Worm (Caenorhabditis elegans) whole organism, L4 larva: Measurements from ENCODE around the gene aptf-3.
A peak's percentile ranks its signal among the peaks of the same experiment; 100 is the strongest.

ENCODE experiments used
- D1046.2 ChIP-seq: fragments of 200-800 bp; sonication (Bioruptor generic); IDR thresholded peaks from 2 replicates; pipeline ENCODE4 v1.3.6; 2022; ENCODE audit warnings: missing genetic modification characterization, missing compliant biosample characterization
- F26F4.8 ChIP-seq: fragments of 200-800 bp; sonication (Bioruptor generic); conservative IDR thresholded peaks from 2 replicates; pipeline ENCODE4 v1.3.6; 2022; ENCODE audit warnings: missing genetic modification characterization, missing compliant biosample characterization
- F44E2.7 ChIP-seq: fragments of 200-800 bp; sonication (Bioruptor generic); IDR thresholded peaks from 2 replicates; pipeline ENCODE4 v2.1.2; 2022; ENCODE audit warnings: missing genetic modification characterization, missing compliant biosample characterization
- F49E8.2 ChIP-seq: sonication (generic microtip); optimal IDR thresholded peaks from 2 replicates; lab custom pipeline; 2016; ENCODE audit warnings: missing compliant biosample characterization, mild to moderate bottlenecking, missing genetic modification characterization, borderline replicate concordance
- T20F7.1 ChIP-seq: fragments of 200-800 bp; sonication (Bioruptor generic); optimal IDR thresholded peaks from 2 replicates; lab custom pipeline; 2018; ENCODE audit warnings: mild to moderate bottlenecking, missing genetic modification characterization, missing compliant biosample characterization
- Y48G9A.11 ChIP-seq: fragments of 200-800 bp; sonication (Bioruptor generic); IDR thresholded peaks from 2 replicates; pipeline ENCODE4 v1.3.6; 2022; ENCODE audit warnings: missing genetic modification reagents, missing genetic modification characterization, missing compliant biosample characterization
- aha-1 ChIP-seq: fragments of 150-350 bp; peaks from one replicate; lab custom pipeline; 2014; ENCODE audit warnings: missing biosample characterization, missing genetic modification characterization
- aly-2 ChIP-seq: sonication (generic microtip); optimal IDR thresholded peaks from 2 replicates; lab custom pipeline; 2018; ENCODE audit warnings: missing biosample characterization, missing genetic modification characterization
- ceh-20 ChIP-seq: fragments of 200-800 bp; sonication (Bioruptor generic); IDR thresholded peaks from 2 replicates; pipeline ENCODE4 v1.3.6; 2022; ENCODE audit warnings: missing genetic modification reagents, missing genetic modification characterization, missing compliant biosample characterization
- ceh-28 ChIP-seq: fragments of 150-350 bp; optimal IDR thresholded peaks from 2 replicates; lab custom pipeline; 2014; ENCODE audit warnings: missing biosample characterization, missing genetic modification reagents, missing genetic modification characterization
- ces-1 ChIP-seq: fragments of 150-350 bp; sonication (generic microtip); optimal IDR thresholded peaks from 4 replicates; lab custom pipeline; 2014; ENCODE audit warnings: missing biosample characterization, missing genetic modification reagents, missing genetic modification characterization
- daf-16 ChIP-seq, 3 experiments: sonication (generic microtip); optimal IDR thresholded peaks; 2 replicates each; lab custom pipeline; 2016 to 2017; ENCODE audit warnings: missing genetic modification characterization in 3 of 3, missing genetic modification reagents in 3 of 3, mild to moderate bottlenecking in 2 of 3, missing compliant biosample characterization in 2 of 3, missing biosample characterization in 1 of 3, moderate library complexity in 1 of 3
- daf-19 ChIP-seq: fragments of 200-800 bp; sonication (Bioruptor generic); conservative IDR thresholded peaks from 2 replicates; pipeline ENCODE4 v1.3.6; 2022; ENCODE audit warnings: missing genetic modification characterization, missing compliant biosample characterization
- dpl-1 ChIP-seq: fragments of 150-350 bp; optimal IDR thresholded peaks from 2 replicates; lab custom pipeline; 2014; ENCODE audit warnings: missing biosample characterization, missing genetic modification reagents, missing genetic modification characterization
- fkh-10 ChIP-seq: fragments of 150-350 bp; optimal IDR thresholded peaks from 2 replicates; lab custom pipeline; 2014; ENCODE audit warnings: missing biosample characterization, missing genetic modification reagents, missing genetic modification characterization
- gei-8 ChIP-seq: fragments of 200-800 bp; sonication (Bioruptor generic); optimal IDR thresholded peaks from 2 replicates; lab custom pipeline; 2018; ENCODE audit warnings: mild to moderate bottlenecking, missing genetic modification characterization, missing compliant biosample characterization
- hlh-11 ChIP-seq: fragments of 200-800 bp; sonication (Bioruptor generic); optimal IDR thresholded peaks from 2 replicates; lab custom pipeline; 2018; ENCODE audit warnings: mild to moderate bottlenecking, missing genetic modification characterization, missing compliant biosample characterization
- hmg-1.1 ChIP-seq: fragments of 200-800 bp; sonication (Bioruptor generic); IDR thresholded peaks from 2 replicates; pipeline ENCODE4 v1.3.6; 2022; ENCODE audit warnings: missing genetic modification reagents, missing genetic modification characterization, missing compliant biosample characterization
- lin-38 ChIP-seq: fragments of 200-800 bp; sonication (Bioruptor generic); IDR thresholded peaks from 2 replicates; pipeline ENCODE4 v1.3.6; 2022; ENCODE audit warnings: missing genetic modification reagents, missing genetic modification characterization, missing compliant biosample characterization
- lir-3 ChIP-seq: sonication (generic microtip); optimal IDR thresholded peaks from 2 replicates; lab custom pipeline; 2016; ENCODE audit warnings: mild to moderate bottlenecking, missing genetic modification characterization, missing compliant biosample characterization
- lsy-2 ChIP-seq, 2 experiments: fragments of 150-350 bp in 1 of 2; sonication (generic microtip) in 1 of 2; optimal IDR thresholded peaks; 2 replicates each; lab custom pipeline; 2014 to 2017; ENCODE audit warnings: missing biosample characterization in 2 of 2, missing genetic modification characterization in 2 of 2
- madf-5 ChIP-seq, 2 experiments: fragments of 200-800 bp; sonication (Bioruptor generic); IDR thresholded peaks; 2 replicates each; pipeline ENCODE4 v1.3.6; 2022; ENCODE audit warnings: missing compliant biosample characterization in 2 of 2, missing genetic modification characterization in 2 of 2
- mep-1 ChIP-seq: fragments of 150-350 bp; sonication (generic microtip); optimal IDR thresholded peaks from 3 replicates; lab custom pipeline; 2014; ENCODE audit warnings: missing biosample characterization, missing genetic modification characterization
- mes-2 ChIP-seq: sonication (generic microtip); optimal IDR thresholded peaks from 2 replicates; lab custom pipeline; 2016; ENCODE audit warnings: missing genotype, mild to moderate bottlenecking, missing genetic modification characterization, missing compliant biosample characterization; ENCODE audit not compliant: poor library complexity, severe bottlenecking
- mxl-2 ChIP-seq: fragments of 200-800 bp; sonication (Bioruptor generic); conservative IDR thresholded peaks from 2 replicates; pipeline ENCODE4 v1.3.6; 2022; ENCODE audit warnings: missing genetic modification reagents, missing genetic modification characterization, missing compliant biosample characterization
- nhr-237 ChIP-seq: sonication (generic microtip); optimal IDR thresholded peaks from 2 replicates; lab custom pipeline; 2017; ENCODE audit warnings: missing biosample characterization, missing genetic modification characterization
- nhr-28 ChIP-seq: fragments of 150-350 bp; optimal IDR thresholded peaks from 2 replicates; lab custom pipeline; 2014; ENCODE audit warnings: missing biosample characterization, missing genetic modification characterization
- nhr-42 ChIP-seq: fragments of 200-800 bp; sonication (Bioruptor generic); IDR thresholded peaks from 2 replicates; pipeline ENCODE4 v1.3.6; 2022; ENCODE audit warnings: missing genetic modification characterization, missing compliant biosample characterization
- pha-4 ChIP-seq, 2 experiments: fragments of 150-350 bp in 1 of 2; fragments of 200-800 bp in 1 of 2; sonication (Bioruptor generic) in 1 of 2; IDR thresholded peaks in 1 of 2; optimal IDR thresholded peaks in 1 of 2; 2 replicates each; pipeline versions ENCODE4 v1.3.6 to Lab custom; 2014 to 2022; ENCODE audit warnings: missing genetic modification characterization in 2 of 2, missing genetic modification reagents in 2 of 2, missing biosample characterization in 1 of 2, missing compliant biosample characterization in 1 of 2
- php-3 ChIP-seq: fragments of 200-800 bp; sonication (Bioruptor generic); IDR thresholded peaks from 2 replicates; pipeline ENCODE4 v1.3.6; 2022; ENCODE audit warnings: missing genetic modification reagents, missing genetic modification characterization, missing compliant biosample characterization
- rbr-2 ChIP-seq: sonication (generic microtip); optimal IDR thresholded peaks from 2 replicates; lab custom pipeline; 2016; ENCODE audit warnings: missing genotype, missing genetic modification characterization, missing compliant biosample characterization
- sdz-12 ChIP-seq: fragments of 200-800 bp; sonication (Bioruptor generic); optimal IDR thresholded peaks from 2 replicates; lab custom pipeline; 2018; ENCODE audit warnings: mild to moderate bottlenecking, missing genetic modification characterization, missing compliant biosample characterization
- snpc-1.2 ChIP-seq: fragments of 200-800 bp; sonication (Bioruptor generic); IDR thresholded peaks from 2 replicates; pipeline ENCODE4 v1.3.6; 2022; ENCODE audit warnings: missing genetic modification reagents, missing genetic modification characterization, missing compliant biosample characterization
- snpc-4 ChIP-seq: fragments of 150-350 bp; optimal IDR thresholded peaks from 2 replicates; lab custom pipeline; 2014; ENCODE audit warnings: missing biosample characterization, missing genetic modification characterization
- tra-1 ChIP-seq: fragments of 200-800 bp; sonication (Bioruptor generic); IDR thresholded peaks from 2 replicates; pipeline ENCODE4 v1.3.6; 2022; ENCODE audit warnings: missing genetic modification reagents, missing genetic modification characterization, missing compliant biosample characterization
- unc-130 ChIP-seq: sonication (generic microtip); optimal IDR thresholded peaks from 2 replicates; lab custom pipeline; 2016; ENCODE audit warnings: missing genetic modification reagents, missing genetic modification characterization, missing compliant biosample characterization
- unc-62 ChIP-seq, 3 experiments: fragments of 150-350 bp in 1 of 3; sonication (generic microtip); optimal IDR thresholded peaks in 2 of 3; peaks in 1 of 3; 1 replicate in 1 of 3; 2 replicates in 2 of 3; lab custom pipeline; 2014 to 2017; ENCODE audit warnings: missing biosample characterization in 3 of 3, missing genetic modification characterization in 3 of 3, missing genetic modification reagents in 3 of 3, missing genotype in 1 of 3
- zag-1 ChIP-seq: fragments of 150-350 bp; optimal IDR thresholded peaks from 2 replicates; lab custom pipeline; 2014; ENCODE audit warnings: missing biosample characterization, missing genetic modification characterization
- zfp-2 ChIP-seq: sonication (generic microtip); optimal IDR thresholded peaks from 2 replicates; lab custom pipeline; 2016; ENCODE audit warnings: mild to moderate bottlenecking, missing genetic modification characterization, missing compliant biosample characterization

aptf-3 gene

ce11 chrII:8570977-8571376, 23.0 kb upstream of the aptf-3 start, which contains the start of gene bcs-1:
Gene bcs-1 (plus strand): TSS chrII:8571085.
- TF ChIP-seq D1046.2 (GFP tag; lab: Robert Waterston, UW) (no peak), unc-62 (GFP tag; optimal IDR thresholded peaks at IDR 0.05 in 1 of 2; lab: Kevin White, UChicago) (no peak), unc-62 (tag; optimal IDR thresholded peaks at IDR 0.05; lab: Kevin White, UChicago) (no peak), fkh-10 (no peak), pha-4 (GFP tag; IDR thresholded peaks at IDR 0.05; lab: Robert Waterston, UW) (no peak), pha-4 (tag; optimal IDR thresholded peaks at IDR 0.05; lab: Kevin White, UChicago) (no peak), ceh-28 (tag; lab: Kevin White, UChicago) (no peak), rbr-2 (no peak), aly-2 (tag; lab: Kevin White, UChicago) (no peak), lir-3 (tag; lab: Kevin White, UChicago) (no peak), madf-5 (GFP tag; IDR thresholded peaks at IDR 0.05; lab: Robert Waterston, UW) (no peak), snpc-4 (tag; lab: Kevin White, UChicago) (no peak), Y48G9A.11 (GFP tag; lab: Robert Waterston, UW) (0 out of 2 replicates have a peak, but pooled peaks have one; percentile 7), hlh-11 (no peak), lin-38 (GFP tag; lab: Robert Waterston, UW) (peak; percentile 49; the same call in 1 of the 2 replicates), tra-1 (GFP tag; lab: Robert Waterston, UW) (0 out of 2 replicates have a peak, but pooled peaks have one; percentile 14), F49E8.2 (peak; percentile 39), mxl-2 (no peak), zfp-2 (tag; lab: Kevin White, UChicago) (no peak), mes-2 (no peak), zag-1 (tag; lab: Kevin White, UChicago) (no peak), nhr-28 (tag; lab: Kevin White, UChicago) (no peak), php-3 (GFP tag; lab: Robert Waterston, UW) (no peak), daf-16 (GFP tag; optimal IDR thresholded peaks at IDR 0.05; lab: Kevin White, UChicago) (no peak), daf-16 (tag; optimal IDR thresholded peaks at IDR 0.05; lab: Kevin White, UChicago) (peak; percentile 14), aha-1 (tag; lab: Kevin White, UChicago) (no peak), nhr-42 (no peak), ceh-20 (GFP tag; lab: Robert Waterston, UW) (no peak), F44E2.7 (GFP tag; lab: Robert Waterston, UW) (no peak), T20F7.1 (no peak), ces-1 (GFP tag; lab: Kevin White, UChicago) (no peak), sdz-12 (no peak)
- TF ChIP-seq, all 104 proteins: peak for 5

DNA sequence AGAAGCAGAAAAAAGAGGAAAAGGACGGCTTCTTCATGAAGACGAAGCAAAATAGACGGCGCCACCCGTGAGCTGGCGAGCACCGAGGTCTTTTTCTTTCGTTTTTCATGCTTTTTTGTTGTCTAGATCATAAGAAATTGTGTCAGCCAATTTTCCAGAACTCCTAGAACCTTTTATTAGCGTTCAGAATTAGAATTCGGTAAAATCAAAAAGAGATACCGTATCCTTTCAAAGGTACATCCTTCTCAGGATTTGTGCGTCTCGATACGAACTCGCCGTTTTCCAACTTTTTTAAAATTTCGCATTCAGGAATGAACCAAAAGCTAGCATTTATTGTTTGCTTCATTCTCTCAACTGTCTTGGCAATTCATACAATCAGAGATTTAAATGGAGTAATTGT, 20.9 kb upstream of the aptf-3 start, which contains the start of gene F54C9.7:
Gene F54C9.7, plus strand, starts transcription at position 301 of the 400 bp plus-strand sequence.
- TF ChIP-seq lin-38 (GFP tag; lab: Robert Waterston, UW) = peak; percentile 44
- TF ChIP-seq F26F4.8 = no peak

ce11 chrII:8575184-8575583, 18.8 kb upstream of the aptf-3 start, which contains the start of gene puf-5:
Gene puf-5 (plus strand): TSS chrII:8575541.
- TF ChIP-seq unc-130 (GFP tag; lab: Kevin White, UChicago) (peak; percentile 24), lin-38 (GFP tag; lab: Robert Waterston, UW) (0 out of 2 replicates have a peak, but pooled peaks have one; percentile 4), hmg-1.1 (GFP tag; lab: Robert Waterston, UW) (no peak), nhr-237 (tag; lab: Kevin White, UChicago) (no peak)
- TF ChIP-seq, all 104 proteins: peak for 2

DNA sequence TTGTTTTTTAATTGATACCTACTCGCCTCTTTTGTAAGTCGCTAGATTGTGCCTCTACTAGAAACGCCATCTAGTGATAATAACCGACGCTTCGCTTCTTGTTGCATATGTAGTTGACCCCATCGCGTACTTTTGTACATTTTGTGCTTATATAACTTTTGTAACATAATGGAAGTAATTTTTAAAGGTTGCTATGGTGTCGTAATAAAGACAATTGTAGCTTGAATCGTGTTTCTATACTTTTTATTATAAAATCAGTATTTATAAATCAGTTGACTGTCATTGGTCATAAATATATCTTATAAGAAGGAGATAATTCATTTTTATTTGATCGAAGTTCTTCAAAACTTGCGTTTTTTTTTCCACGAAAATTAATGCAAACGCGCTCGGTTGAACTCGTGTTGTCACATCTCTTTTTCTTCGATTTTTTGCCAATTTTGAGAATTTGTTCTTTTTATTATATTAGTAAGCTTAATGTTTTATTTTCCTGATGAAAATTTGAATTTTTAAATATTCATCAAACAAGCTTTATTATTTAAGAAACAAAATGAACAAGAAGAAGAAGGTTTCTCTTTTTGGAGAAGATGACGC, 16.4 kb upstream of the aptf-3 start, which contains the start of gene F54C9.9:
Gene F54C9.9, plus strand, starts transcription at position 541 of the 591 bp plus-strand sequence.
- TF ChIP-seq zfp-2 (tag; lab: Kevin White, UChicago) (no peak), dpl-1 (peak; percentile 4), nhr-28 (tag; lab: Kevin White, UChicago) (peak; percentile 11), lsy-2 (tag; optimal IDR thresholded peaks at IDR 0.05; lab: Kevin White, UChicago) (peak in 1 of 2 experiments; percentile 61), daf-19 (no peak), lin-38 (GFP tag; lab: Robert Waterston, UW) (peak; percentile 82), snpc-1.2 (GFP tag; lab: Robert Waterston, UW) (peak; percentile 64; the same call in 1 of the 2 replicates), gei-8 (GFP tag; lab: Kevin White, UChicago) (no peak), pha-4 (GFP tag; IDR thresholded peaks at IDR 0.05; lab: Robert Waterston, UW) (peak; percentile 55; the same call in 1 of the 2 replicates), pha-4 (tag; optimal IDR thresholded peaks at IDR 0.05; lab: Kevin White, UChicago) (no peak), mep-1 (tag; lab: Kevin White, UChicago) (peak; percentile 2), unc-130 (GFP tag; lab: Kevin White, UChicago) (peak; percentile 54), mes-2 (peak; percentile 44)
